Worm (Caenorhabditis elegans): ENCODE measurements around the gene C40H1.3.

The C40H1.3 gene

DNA sequence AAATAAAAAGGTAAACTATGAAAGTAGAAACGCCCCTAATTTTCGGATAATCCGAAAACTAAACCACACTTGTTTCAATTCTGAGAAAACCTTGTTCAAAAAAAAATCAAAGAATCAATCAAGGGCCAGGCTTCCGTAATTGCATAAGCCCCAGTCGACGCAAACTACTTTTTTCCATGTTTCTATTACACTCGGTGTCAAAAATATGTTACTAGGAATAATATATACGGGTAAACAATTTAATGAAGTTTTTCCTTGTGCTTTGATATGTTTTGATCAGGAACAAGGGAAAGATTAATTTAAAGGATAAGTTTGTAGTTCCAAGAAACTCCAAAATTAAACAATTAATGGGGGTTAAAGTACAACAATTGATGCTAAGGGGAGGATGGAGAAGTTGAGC, 19.3 kb downstream of the C40H1.3 start (continued):
- TF ChIP-seq pag-3 (tag; optimal IDR thresholded peaks at IDR 0.05; ENCODE audit: borderline replicate concordance, insufficient read depth) (no peak), isw-1 (GFP tag; IDR thresholded peaks at IDR 0.05) (no peak), nhr-20 (tag; optimal IDR thresholded peaks at IDR 0.05) (no peak), lin-14 (GFP tag; optimal IDR thresholded peaks at IDR 0.05) (peak; percentile 44), tbx-2 (tag; optimal IDR thresholded peaks at IDR 0.05) (no peak), nhr-28 (tag; optimal IDR thresholded peaks at IDR 0.05) (no peak), lin-15B (tag; optimal IDR thresholded peaks at IDR 0.05) (no peak), ceh-8 (GFP tag; optimal IDR thresholded peaks at IDR 0.05) (no peak), mab-9 (GFP tag; IDR thresholded peaks at IDR 0.05) (no peak), jun-1 (tag; optimal IDR thresholded peaks at IDR 0.05) (no peak), blmp-1 (tag; optimal IDR thresholded peaks at IDR 0.05) (no peak), vab-15 (tag; optimal IDR thresholded peaks at IDR 0.05) (no peak)

DNA sequence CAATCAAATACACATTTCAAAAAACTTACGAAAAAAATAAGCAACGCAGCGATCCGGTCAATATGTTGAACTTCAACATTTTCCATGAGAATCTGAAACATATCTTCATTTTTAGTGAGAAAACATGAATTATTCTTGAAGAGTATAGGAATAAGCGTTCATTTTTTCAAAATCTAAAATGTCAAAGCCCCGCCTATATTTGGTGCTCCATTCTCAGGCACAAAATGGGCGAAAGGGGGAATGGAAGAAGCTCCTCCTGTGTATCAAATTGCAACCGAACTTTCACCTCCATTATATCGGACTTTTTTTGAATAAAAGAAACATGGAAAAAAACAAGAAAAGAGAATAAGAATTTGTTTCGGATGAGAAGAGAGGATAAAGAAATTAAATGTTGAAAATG, 22.6 kb downstream of the C40H1.3 start, which contains the start of gene srx-45:
TSS of gene srx-45 (minus strand) at position 101 of the 400 bp plus-strand sequence.
- TF ChIP-seq hlh-17 (GFP tag; optimal IDR thresholded peaks at IDR 0.05; ENCODE audit: borderline replicate concordance), result no peak

- TF ChIP-seq nhr-85 (tag) (peak; percentile 68), efl-1 (optimal IDR thresholded peaks at IDR 0.05) (no peak), efl-1 (GFP tag; optimal IDR thresholded peaks at IDR 0.05 in 1 of 2) (peak in 1 of 2 experiments; percentile 20), elt-3 (tag; optimal IDR thresholded peaks at IDR 0.05) (peak in 2 of 6 experiments; percentile 15 to 40), nhr-71 (tag; optimal IDR thresholded peaks at IDR 0.05) (peak; percentile 0), nhr-20 (tag; optimal IDR thresholded peaks at IDR 0.05) (peak; percentile 10), nhr-19 (GFP tag; conservative IDR thresholded peaks at IDR 0.05) (no peak), irx-1 (tag; optimal IDR thresholded peaks at IDR 0.05) (no peak), lsy-2 (tag; optimal IDR thresholded peaks at IDR 0.05) (peak in 1 of 2 experiments; percentile 3), lin-14 (GFP tag; optimal IDR thresholded peaks at IDR 0.05) (peak; percentile 34), blmp-1 (tag; optimal IDR thresholded peaks at IDR 0.05) (peak; percentile 81)
Measured at ce11 chrIII:9300670-9301069, 28.5 kb downstream of the C40H1.3 start.

DNA sequence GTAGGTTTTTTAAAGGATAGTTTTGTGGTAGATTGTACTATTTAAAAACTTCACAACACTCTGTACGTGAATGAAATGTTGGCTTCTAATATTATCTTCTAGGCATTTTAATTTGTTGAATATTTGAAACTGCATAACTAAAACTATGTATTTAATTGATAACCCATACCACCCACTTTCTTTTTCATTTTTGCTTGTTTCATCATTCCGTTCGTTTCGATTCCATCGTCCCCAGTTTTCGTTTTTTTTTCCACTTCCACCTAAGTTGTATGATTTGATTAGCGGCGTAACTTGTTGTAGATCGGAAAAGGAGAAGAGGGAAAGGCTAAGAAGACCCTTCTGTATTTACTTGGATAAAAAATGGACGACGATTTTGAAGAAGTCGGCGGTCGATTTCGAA, 29.2 kb downstream of the C40H1.3 start, which contains the start of gene K01B6.3:
TSS of gene K01B6.3 (plus strand) at position 301 of the 400 bp plus-strand sequence.
- peak; percentile 42 for TF ChIP-seq blmp-1 (tag; optimal IDR thresholded peaks at IDR 0.05)
- no peak for TF ChIP-seq nhr-20 (tag; optimal IDR thresholded peaks at IDR 0.05)

DNA sequence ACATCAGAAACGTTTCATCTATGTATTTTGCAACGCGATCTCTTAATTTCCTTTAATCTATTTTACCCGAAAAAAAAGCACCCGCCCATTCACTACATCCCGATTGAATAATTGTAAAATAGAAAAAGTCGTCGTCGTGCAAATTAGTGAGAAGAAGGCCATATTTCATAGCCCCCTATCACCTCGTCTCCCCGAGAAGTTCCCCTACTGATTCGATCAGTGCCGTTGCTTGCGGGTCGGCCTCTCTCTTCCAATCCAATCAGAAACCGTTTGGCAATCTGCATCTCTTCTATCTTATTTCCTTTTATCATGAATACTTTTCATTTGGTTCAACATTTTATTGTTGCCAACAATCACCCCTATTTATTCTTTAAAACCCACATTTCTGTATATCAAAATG, 30.1 kb downstream of the C40H1.3 start:
- TF ChIP-seq dpl-1 (GFP tag; optimal IDR thresholded peaks at IDR 0.05) (no peak), vab-15 (tag; optimal IDR thresholded peaks at IDR 0.05) (no peak), zip-4 (GFP tag; optimal IDR thresholded peaks at IDR 0.05) (no peak), mab-9 (GFP tag; IDR thresholded peaks at IDR 0.05) (no peak), nhr-20 (tag; optimal IDR thresholded peaks at IDR 0.05) (no peak), tlp-1 (tag; optimal IDR thresholded peaks at IDR 0.05) (no peak), blmp-1 (tag; optimal IDR thresholded peaks at IDR 0.05) (peak; percentile 51)

DNA sequence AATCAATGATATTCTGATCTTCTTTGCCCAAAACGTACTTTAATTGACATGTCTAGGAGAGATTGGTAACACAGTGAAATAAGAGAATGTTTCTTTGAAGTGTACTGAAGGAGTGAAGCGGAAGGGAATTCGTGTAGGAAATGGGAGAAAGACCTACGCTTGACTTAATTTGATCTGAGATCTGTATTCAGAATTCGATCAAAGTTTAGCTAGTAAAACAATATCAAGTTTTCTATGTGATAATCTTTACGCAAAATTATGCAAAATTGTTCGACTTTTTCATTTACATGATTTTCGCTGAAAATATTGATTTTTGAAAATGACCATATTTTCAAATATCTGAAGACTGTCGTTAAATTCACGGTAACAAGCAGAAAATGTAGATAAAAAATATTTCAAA, 31.8 kb downstream of the C40H1.3 start, which contains the start of gene K01B6.4:
TSS of gene K01B6.4 (minus strand) at position 101 of the 400 bp plus-strand sequence.
- TF ChIP-seq efl-1 (optimal IDR thresholded peaks at IDR 0.05), result no peak
- TF ChIP-seq efl-1 (GFP tag; optimal IDR thresholded peaks at IDR 0.05 in 1 of 2), result peak in 1 of 2 experiments; percentile 34
- no peak for TF ChIP-seq fos-1 (tag; optimal IDR thresholded peaks at IDR 0.05)

ce11 chrIII:9291633-9292032, 37.5 kb downstream of the C40H1.3 start:
- peak; percentile 2 for TF ChIP-seq snpc-4 (tag; optimal IDR thresholded peaks at IDR 0.05)

ce11 chrIII:9289815-9290214, 39.4 kb downstream of the C40H1.3 start:
- TF ChIP-seq lin-35 (GFP tag; optimal IDR thresholded peaks at IDR 0.05) (peak in 1 of 2 experiments; percentile 53), pax-3 (tag; optimal IDR thresholded peaks at IDR 0.05) (no peak), jun-1 (tag; optimal IDR thresholded peaks at IDR 0.05) (peak; percentile 24), elt-2 (tag; optimal IDR thresholded peaks at IDR 0.05) (peak; percentile 90), nhr-47 (tag; optimal IDR thresholded peaks at IDR 0.05) (no peak), nhr-28 (tag; optimal IDR thresholded peaks at IDR 0.05) (no peak), lin-39 (tag; optimal IDR thresholded peaks at IDR 0.05) (no peak), nhr-90 (tag; optimal IDR thresholded peaks at IDR 0.05; ENCODE audit: poor library complexity) (peak; percentile 3), hpl-2 (GFP tag; optimal IDR thresholded peaks at IDR 0.05) (no peak), efl-1 (optimal IDR thresholded peaks at IDR 0.05) (no peak), efl-1 (GFP tag; optimal IDR thresholded peaks at IDR 0.05 in 1 of 2) (peak in 1 of 2 experiments; percentile 76), nhr-85 (tag) (peak; percentile 64), nhr-20 (tag; optimal IDR thresholded peaks at IDR 0.05) (peak; percentile 57)

All from whole organism, L1 larva.